Comparison of ENCODE assay signal across 1 fruit fly cellular context in the genomic region with DNA sequence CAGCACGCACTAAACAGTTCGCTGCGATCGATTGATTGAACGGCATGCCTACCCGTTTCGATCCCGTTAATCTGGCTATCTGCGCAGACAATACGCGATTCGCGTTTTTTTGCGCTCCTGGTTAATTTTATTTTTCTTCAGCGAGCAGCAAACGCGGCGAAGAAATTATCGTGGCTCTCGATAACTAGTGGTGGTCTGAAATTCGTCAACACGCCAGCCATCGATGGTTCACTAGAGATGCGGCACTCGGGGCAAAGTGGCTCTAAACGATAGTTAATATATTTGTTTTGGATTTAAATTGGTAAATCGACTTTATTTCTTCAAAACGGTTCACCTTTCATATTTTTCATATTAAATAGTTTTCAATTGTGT.
TF ChIP-seq lines count a peak whose summit lies in the region.

A gene (minus strand): TSS at position 191 of the 372 bp plus-strand sequence.

TF ChIP-seq in whole organism, embryonic, 481 proteins besides CTCF, POLR2A, EP300 and RAD21 (continued from another document and continues in another):
- TF ChIP-seq pros (GFP tag; optimal IDR thresholded peaks at IDR 0.05; lab: Kevin White, UChicago) (no peak), CG4617 (GFP tag; optimal IDR thresholded peaks at IDR 0.05; lab: Kevin White, UChicago; ENCODE audit: borderline replicate concordance) (no peak), CG13424 (tag; optimal IDR thresholded peaks at IDR 0.05; lab: Kevin White, UChicago) (peak; percentile 62), bcd (GFP tag; optimal IDR thresholded peaks at IDR 0.05; lab: Kevin White, UChicago) (peak; percentile 41), Deaf1 (tag; optimal IDR thresholded peaks at IDR 0.05; lab: Kevin White, UChicago) (no peak), btn (GFP tag; optimal IDR thresholded peaks at IDR 0.05; lab: Kevin White, UChicago) (no peak), az2 (GFP tag; optimal IDR thresholded peaks at IDR 0.05; lab: Kevin White, UChicago) (peak; percentile 47), CG18764 (GFP tag; optimal IDR thresholded peaks at IDR 0.05; lab: Kevin White, UChicago) (no peak), Hr3 (GFP tag; optimal IDR thresholded peaks at IDR 0.05; lab: Kevin White, UChicago) (peak; percentile 67), salm (tag; optimal IDR thresholded peaks at IDR 0.05; lab: Kevin White, UChicago) (no peak), corto (GFP tag; optimal IDR thresholded peaks at IDR 0.05; lab: Kevin White, UChicago) (no peak), gem (tag; optimal IDR thresholded peaks at IDR 0.05; lab: Kevin White, UChicago) (peak; percentile 72), CG3407 (GFP tag; optimal IDR thresholded peaks at IDR 0.05; lab: Kevin White, UChicago) (no peak), Opbp (GFP tag; IDR thresholded peaks at IDR 0.05; lab: Robert Waterston, UW; ENCODE audit: partially characterized antibody) (peak; percentile 94), CG4424 (GFP tag; optimal IDR thresholded peaks at IDR 0.05; lab: Kevin White, UChicago) (peak; percentile 31), CG8924 (tag; optimal IDR thresholded peaks at IDR 0.05; lab: Kevin White, UChicago) (peak; percentile 10), crc (GFP tag; optimal IDR thresholded peaks at IDR 0.05; lab: Kevin White, UChicago) (no peak), CG31224 (GFP tag; IDR thresholded peaks at IDR 0.05; lab: Robert Waterston, UW) (peak; percentile 42; the same call in 1 of the 2 replicates), da (GFP tag; optimal IDR thresholded peaks at IDR 0.05; lab: Kevin White, UChicago) (no peak), CG4730 (GFP tag; IDR thresholded peaks at IDR 0.05; lab: Robert Waterston, UW) (peak; percentile 45), pita (GFP tag; optimal IDR thresholded peaks at IDR 0.05; lab: Kevin White, UChicago) (no peak), tin (GFP tag; optimal IDR thresholded peaks at IDR 0.05; lab: Kevin White, UChicago) (peak; percentile 57), CG6175 (GFP tag; IDR thresholded peaks at IDR 0.05; lab: Robert Waterston, UW) (0 out of 3 replicates have a peak, but pooled peaks have one; percentile 45), bowl (GFP tag; IDR thresholded peaks at IDR 0.05; lab: Robert Waterston, UW) (no peak), Nf-YC (tag; optimal IDR thresholded peaks at IDR 0.05; lab: Kevin White, UChicago) (no peak), Bteb2 (GFP tag; optimal IDR thresholded peaks at IDR 0.05; lab: Kevin White, UChicago) (peak; percentile 10), CG4360 (GFP tag; IDR thresholded peaks at IDR 0.05; lab: Robert Waterston, UW) (no peak), CG10654 (GFP tag; optimal IDR thresholded peaks at IDR 0.05; lab: Kevin White, UChicago) (no peak), Hand (GFP tag; optimal IDR thresholded peaks at IDR 0.05; lab: Kevin White, UChicago) (no peak), kah (GFP tag; optimal IDR thresholded peaks at IDR 0.05; lab: Kevin White, UChicago) (no peak), chn (GFP tag; optimal IDR thresholded peaks at IDR 0.05; lab: Kevin White, UChicago) (peak; percentile 43), jumu (GFP tag; optimal IDR thresholded peaks at IDR 0.05; lab: Kevin White, UChicago) (peak; percentile 22), Max (GFP tag; optimal IDR thresholded peaks at IDR 0.05; lab: Kevin White, UChicago) (no peak), disco-r (GFP tag; optimal IDR thresholded peaks at IDR 0.05; lab: Kevin White, UChicago) (no peak), CG7745 (tag; optimal IDR thresholded peaks at IDR 0.05; lab: Kevin White, UChicago) (no peak), pfk (GFP tag; optimal IDR thresholded peaks at IDR 0.05; lab: Kevin White, UChicago) (no peak), sug (tag; optimal IDR thresholded peaks at IDR 0.05; lab: Kevin White, UChicago) (peak; percentile 48), H2.0 (GFP tag; IDR thresholded peaks at IDR 0.05; lab: Robert Waterston, UW) (peak; percentile 56; the same call in 1 of the 2 replicates), ATbp (GFP tag; optimal IDR thresholded peaks at IDR 0.05; lab: Kevin White, UChicago) (no peak), CrebB (tag; optimal IDR thresholded peaks at IDR 0.05; lab: Kevin White, UChicago) (no peak), CG5953 (GFP tag; IDR thresholded peaks at IDR 0.05; lab: Robert Waterston, UW) (peak; percentile 33; the same call in 1 of the 2 replicates), jing (GFP tag; optimal IDR thresholded peaks at IDR 0.05; lab: Kevin White, UChicago) (no peak), gcm2 (GFP tag; optimal IDR thresholded peaks at IDR 0.05; lab: Kevin White, UChicago) (no peak), rib (GFP tag; IDR thresholded peaks at IDR 0.05; lab: Robert Waterston, UW) (peak; percentile 22; the same call in 1 of the 2 replicates), CG11696 (GFP tag; IDR thresholded peaks at IDR 0.05; lab: Robert Waterston, UW) (no peak), Sin3A (optimal IDR thresholded peaks at IDR 0.05; lab: Kevin White, UChicago) (no peak), Fer1 (GFP tag; optimal IDR thresholded peaks at IDR 0.05; lab: Kevin White, UChicago) (peak; percentile 31), CG11723 (GFP tag; optimal IDR thresholded peaks at IDR 0.05; lab: Kevin White, UChicago) (no peak), Nf-YA (GFP tag; IDR thresholded peaks at IDR 0.05; lab: Robert Waterston, UW) (0 out of 2 replicates have a peak, but pooled peaks have one; percentile 13), Side (GFP tag; optimal IDR thresholded peaks at IDR 0.05; lab: Kevin White, UChicago) (no peak), Scr (GFP tag; IDR thresholded peaks at IDR 0.05; lab: Robert Waterston, UW; ENCODE audit: partially characterized antibody) (peak; percentile 86), gro (GFP tag; optimal IDR thresholded peaks at IDR 0.05; lab: Kevin White, UChicago) (no peak), D19A (tag; optimal IDR thresholded peaks at IDR 0.05; lab: Kevin White, UChicago) (no peak), B-H2 (GFP tag; optimal IDR thresholded peaks at IDR 0.05; lab: Kevin White, UChicago) (no peak), CG2678 (tag; optimal IDR thresholded peaks at IDR 0.05; lab: Kevin White, UChicago) (no peak), ci (GFP tag; IDR thresholded peaks at IDR 0.05; lab: Robert Waterston, UW) (peak; percentile 61; the same call in 1 of the 3 replicates), h (optimal IDR thresholded peaks at IDR 0.05; lab: Kevin White, UChicago) (no peak), hbn (GFP tag; IDR thresholded peaks at IDR 0.05; lab: Robert Waterston, UW; ENCODE audit: partially characterized antibody) (peak; percentile 62), CG10979 (tag; optimal IDR thresholded peaks at IDR 0.05; lab: Kevin White, UChicago) (peak; percentile 7), CG11504 (tag; optimal IDR thresholded peaks at IDR 0.05; lab: Kevin White, UChicago) (no peak), D19B (GFP tag; optimal IDR thresholded peaks at IDR 0.05; lab: Kevin White, UChicago) (no peak), ftz-f1 (GFP tag; optimal IDR thresholded peaks at IDR 0.05; lab: Kevin White, UChicago) (no peak), tna (GFP tag; IDR thresholded peaks at IDR 0.05; lab: Robert Waterston, UW; ENCODE audit: partially characterized antibody) (peak; percentile 58), slou (GFP tag; optimal IDR thresholded peaks at IDR 0.05; lab: Kevin White, UChicago) (peak; percentile 7), CG30431 (GFP tag; optimal IDR thresholded peaks at IDR 0.05; lab: Kevin White, UChicago) (no peak), ttk (GFP tag; IDR thresholded peaks at IDR 0.05; lab: Robert Waterston, UW) (peak; percentile 48; the same call in 1 of the 2 replicates), CG4282 (GFP tag; optimal IDR thresholded peaks at IDR 0.05; lab: Kevin White, UChicago) (no peak), CG11085 (GFP tag; IDR thresholded peaks at IDR 0.05; lab: Robert Waterston, UW) (peak; percentile 69), CG17568 (GFP tag; optimal IDR thresholded peaks at IDR 0.05; lab: Kevin White, UChicago) (no peak), Lim3 (GFP tag; IDR thresholded peaks at IDR 0.05; lab: Robert Waterston, UW) (no peak), peb (GFP tag; IDR thresholded peaks at IDR 0.05; lab: Robert Waterston, UW) (peak; percentile 45), CG10565 (GFP tag; optimal IDR thresholded peaks at IDR 0.05; lab: Kevin White, UChicago) (no peak), CG15601 (tag; optimal IDR thresholded peaks at IDR 0.05; lab: Kevin White, UChicago) (no peak), CG6765 (GFP tag; optimal IDR thresholded peaks at IDR 0.05; lab: Kevin White, UChicago) (no peak), zfh1 (GFP tag; IDR thresholded peaks at IDR 0.05; lab: Robert Waterston, UW) (peak; percentile 77), CG12155 (GFP tag; optimal IDR thresholded peaks at IDR 0.05; lab: Kevin White, UChicago) (peak; percentile 34), CG17829 (tag; optimal IDR thresholded peaks at IDR 0.05; lab: Kevin White, UChicago) (peak; percentile 47), HmgD (GFP tag; optimal IDR thresholded peaks at IDR 0.05; lab: Kevin White, UChicago) (no peak), ham (GFP tag; IDR thresholded peaks at IDR 0.05; lab: Robert Waterston, UW) (no peak), YL-1 (GFP tag; optimal IDR thresholded peaks at IDR 0.05; lab: Kevin White, UChicago) (no peak), CG13894 (tag; optimal IDR thresholded peaks at IDR 0.05; lab: Kevin White, UChicago) (no peak), scrt (GFP tag; optimal IDR thresholded peaks at IDR 0.05; lab: Kevin White, UChicago) (no peak), CG1603 (tag; optimal IDR thresholded peaks at IDR 0.05; lab: Kevin White, UChicago) (no peak), ken (GFP tag; IDR thresholded peaks at IDR 0.05; lab: Robert Waterston, UW) (peak; percentile 58; the same call in 2 of the 3 replicates), al (GFP tag; IDR thresholded peaks at IDR 0.05; lab: Robert Waterston, UW) (peak; percentile 63), tap (tag; optimal IDR thresholded peaks at IDR 0.05; lab: Kevin White, UChicago) (no peak), CG1792 (GFP tag; optimal IDR thresholded peaks at IDR 0.05; lab: Kevin White, UChicago) (peak; percentile 37), CG7928 (GFP tag; optimal IDR thresholded peaks at IDR 0.05; lab: Kevin White, UChicago) (no peak), Lhr (GFP tag; optimal IDR thresholded peaks at IDR 0.05; lab: Kevin White, UChicago) (no peak), sqz (GFP tag; optimal IDR thresholded peaks at IDR 0.05; lab: Kevin White, UChicago) (no peak), CG15479 (GFP tag; optimal IDR thresholded peaks at IDR 0.05; lab: Kevin White, UChicago) (no peak), CG10321 (GFP tag; IDR thresholded peaks at IDR 0.05; lab: Robert Waterston, UW) (no peak), BEAF-32 (GFP tag; optimal IDR thresholded peaks at IDR 0.05; lab: Kevin White, UChicago) (peak; percentile 80), CG8290 (GFP tag; optimal IDR thresholded peaks at IDR 0.05; lab: Kevin White, UChicago) (no peak), CG8290 (tag; optimal IDR thresholded peaks at IDR 0.05; lab: Kevin White, UChicago) (no peak), ac (GFP tag; optimal IDR thresholded peaks at IDR 0.05; lab: Kevin White, UChicago) (peak; percentile 9), dysf (GFP tag; IDR thresholded peaks at IDR 0.05; lab: Robert Waterston, UW) (peak; percentile 44; the same call in 1 of the 3 replicates), CG1832 (GFP tag; optimal IDR thresholded peaks at IDR 0.05; lab: Kevin White, UChicago) (no peak), TFAM (GFP tag; optimal IDR thresholded peaks at IDR 0.05; lab: Kevin White, UChicago) (no peak), HHEX (GFP tag; optimal IDR thresholded peaks at IDR 0.05; lab: Kevin White, UChicago) (no peak), prd (optimal IDR thresholded peaks at IDR 0.05; lab: Kevin White, UChicago) (no peak), prd (GFP tag; IDR thresholded peaks at IDR 0.05; lab: Robert Waterston, UW) (peak; percentile 77), NFAT (GFP tag; IDR thresholded peaks at IDR 0.05; lab: Robert Waterston, UW) (peak; percentile 92), Doc3 (GFP tag; IDR thresholded peaks at IDR 0.05; lab: Robert Waterston, UW; ENCODE audit: partially characterized antibody) (peak; percentile 64), CG43689 (GFP tag; IDR thresholded peaks at IDR 0.05; lab: Robert Waterston, UW) (no peak), CG7786 (GFP tag; optimal IDR thresholded peaks at IDR 0.05; lab: Kevin White, UChicago) (peak; percentile 28), CG18599 (GFP tag; optimal IDR thresholded peaks at IDR 0.05; lab: Kevin White, UChicago) (no peak), ssp (GFP tag; IDR thresholded peaks at IDR 0.05; lab: Robert Waterston, UW) (peak; percentile 65), trem (tag; optimal IDR thresholded peaks at IDR 0.05; lab: Kevin White, UChicago) (peak; percentile 22), CG10147 (GFP tag; optimal IDR thresholded peaks at IDR 0.05; lab: Kevin White, UChicago) (no peak), CG14860 (GFP tag; IDR thresholded peaks at IDR 0.05; lab: Robert Waterston, UW; ENCODE audit: partially characterized antibody) (peak; percentile 67), dati (GFP tag; IDR thresholded peaks at IDR 0.05; lab: Robert Waterston, UW) (no peak), repo (GFP tag; optimal IDR thresholded peaks at IDR 0.05; lab: Kevin White, UChicago) (no peak), Ssrp (tag; optimal IDR thresholded peaks at IDR 0.05; lab: Kevin White, UChicago) (peak; percentile 26), Gug (GFP tag; IDR thresholded peaks at IDR 0.05; lab: Robert Waterston, UW) (peak; percentile 88), pnt (GFP tag; optimal IDR thresholded peaks at IDR 0.05; lab: Kevin White, UChicago) (peak; percentile 38), NfI (GFP tag; optimal IDR thresholded peaks at IDR 0.05; lab: Kevin White, UChicago) (peak; percentile 51), CG2712 (tag; optimal IDR thresholded peaks at IDR 0.05; lab: Kevin White, UChicago) (peak; percentile 37), CG7987 (GFP tag; optimal IDR thresholded peaks at IDR 0.05; lab: Kevin White, UChicago) (no peak), CG14441 (GFP tag; IDR thresholded peaks at IDR 0.05; lab: Robert Waterston, UW) (peak; percentile 70), gfzf (GFP tag; optimal IDR thresholded peaks at IDR 0.05; lab: Kevin White, UChicago) (no peak), Nf-YB (GFP tag; optimal IDR thresholded peaks at IDR 0.05; lab: Kevin White, UChicago) (no peak), E2f1 (GFP tag; IDR thresholded peaks at IDR 0.05; lab: Robert Waterston, UW) (0 out of 2 replicates have a peak, but pooled peaks have one; percentile 22), CG30403 (GFP tag; optimal IDR thresholded peaks at IDR 0.05; lab: Kevin White, UChicago) (peak; percentile 71), CG6654 (GFP tag; optimal IDR thresholded peaks at IDR 0.05; lab: Kevin White, UChicago) (no peak), bbx (GFP tag; IDR thresholded peaks at IDR 0.05; lab: Robert Waterston, UW; ENCODE audit: partially characterized antibody) (peak; percentile 86), CG15073 (GFP tag; optimal IDR thresholded peaks at IDR 0.05; lab: Kevin White, UChicago) (no peak), cas (GFP tag; IDR thresholded peaks at IDR 0.05; lab: Robert Waterston, UW) (peak; percentile 9; the same call in 1 of the 2 replicates), CG12236 (GFP tag; optimal IDR thresholded peaks at IDR 0.05; lab: Kevin White, UChicago) (no peak)
